Fruit fly (Drosophila melanogaster) whole organism, prepupa: ENCODE data around the gene CG9616.

Experiments used
- Blimp-1 ChIP-seq: fragments of 200-800 bp; sonication (Bioruptor generic); optimal IDR thresholded peaks from 3 replicates; lab custom pipeline; 2017; ENCODE audit warnings: missing biosample characterization, missing genetic modification characterization, mild to moderate bottlenecking, moderate library complexity, missing genetic modification reagents
- CG10631 ChIP-seq: fragments of 200-800 bp; sonication (Bioruptor generic); optimal IDR thresholded peaks from 2 replicates; lab custom pipeline; 2016; ENCODE audit warnings: missing biosample characterization, missing genetic modification characterization
- CG10669 ChIP-seq: fragments of 200-800 bp; sonication (Bioruptor generic); optimal IDR thresholded peaks from 3 replicates; lab custom pipeline; 2018; ENCODE audit warnings: missing biosample characterization, mild to moderate bottlenecking, missing genetic modification characterization, moderate library complexity
- CG11294 ChIP-seq: fragments of 200-800 bp; sonication (Bioruptor generic); IDR thresholded peaks from 2 replicates; pipeline ENCODE4 v1.3.6; 2022; ENCODE audit warnings: missing biosample characterization, missing genetic modification characterization
- CG1621 ChIP-seq: fragments of 200-800 bp; sonication (Bioruptor generic); optimal IDR thresholded peaks from 3 replicates; lab custom pipeline; 2018; ENCODE audit warnings: missing biosample characterization, mild to moderate bottlenecking, missing genetic modification characterization
- CG3032 ChIP-seq: fragments of 200-800 bp; optimal IDR thresholded peaks from 2 replicates; lab custom pipeline; 2019; ENCODE audit warnings: missing biosample characterization, mild to moderate bottlenecking, missing genetic modification characterization, moderate library complexity
- CG31627 ChIP-seq: fragments of 200-800 bp; sonication (Bioruptor generic); optimal IDR thresholded peaks from 3 replicates; lab custom pipeline; 2016; ENCODE audit warnings: missing biosample characterization, missing genetic modification characterization
- CG32006 ChIP-seq: fragments of 200-800 bp; sonication (Bioruptor generic); optimal IDR thresholded peaks from 3 replicates; lab custom pipeline; 2017; ENCODE audit warnings: missing biosample characterization, mild to moderate bottlenecking, missing genetic modification characterization
- CG34406 ChIP-seq: fragments of 200-800 bp; sonication (Bioruptor generic); optimal IDR thresholded peaks from 3 replicates; lab custom pipeline; 2016; ENCODE audit warnings: missing biosample characterization, missing genetic modification characterization
- CG3919 ChIP-seq: fragments of 200-800 bp; sonication (Bioruptor generic); optimal IDR thresholded peaks from 3 replicates; lab custom pipeline; 2016; ENCODE audit warnings: missing biosample characterization, missing genetic modification characterization
- CG4318 ChIP-seq: fragments of 200-800 bp; sonication (Bioruptor generic); optimal IDR thresholded peaks from 3 replicates; lab custom pipeline; 2017; ENCODE audit warnings: missing biosample characterization, mild to moderate bottlenecking, missing genetic modification characterization
- CG6163 ChIP-seq: fragments of 200-800 bp; sonication (Bioruptor generic); IDR thresholded peaks from 3 replicates; pipeline ENCODE4 v1.3.6; 2022; ENCODE audit warnings: missing biosample characterization, missing genetic modification characterization
- CG6276 ChIP-seq: fragments of 200-800 bp; sonication (Bioruptor generic); optimal IDR thresholded peaks from 2 replicates; lab custom pipeline; 2017; ENCODE audit warnings: missing biosample characterization, mild to moderate bottlenecking, missing genetic modification characterization
- CG6792 ChIP-seq: fragments of 200-800 bp; sonication (Bioruptor generic); optimal IDR thresholded peaks from 3 replicates; lab custom pipeline; 2016; ENCODE audit warnings: missing biosample characterization, missing genetic modification characterization
- CG6854 ChIP-seq: fragments of 200-800 bp; sonication (Bioruptor generic); optimal IDR thresholded peaks from 2 replicates; lab custom pipeline; 2017; ENCODE audit warnings: missing biosample characterization, mild to moderate bottlenecking, missing genetic modification characterization
- CG7368 ChIP-seq: fragments of 200-800 bp; sonication (Bioruptor generic); optimal IDR thresholded peaks from 3 replicates; lab custom pipeline; 2016; ENCODE audit warnings: missing biosample characterization, missing genetic modification characterization
- CG8119 ChIP-seq: fragments of 200-800 bp; sonication (Bioruptor generic); IDR thresholded peaks from 3 replicates; pipeline ENCODE4 v1.3.6; 2022; ENCODE audit warnings: missing biosample characterization, missing genetic modification characterization
- CG8319 ChIP-seq: fragments of 200-800 bp; sonication (Bioruptor generic); optimal IDR thresholded peaks from 3 replicates; lab custom pipeline; 2016; ENCODE audit warnings: missing biosample characterization, missing genetic modification characterization
- CG8632 ChIP-seq: fragments of 200-800 bp; sonication (Bioruptor generic); optimal IDR thresholded peaks from 3 replicates; lab custom pipeline; 2016; ENCODE audit warnings: missing biosample characterization, missing genetic modification characterization
- CG9139 ChIP-seq: fragments of 200-800 bp; sonication (Bioruptor generic); optimal IDR thresholded peaks from 3 replicates; lab custom pipeline; 2017; ENCODE audit warnings: missing biosample characterization, mild to moderate bottlenecking, missing genetic modification characterization
- Eip75B ChIP-seq: fragments of 200-800 bp; sonication (Bioruptor generic); optimal IDR thresholded peaks from 3 replicates; lab custom pipeline; 2016; ENCODE audit warnings: missing biosample characterization, missing genetic modification characterization
- Eip78C ChIP-seq: fragments of 200-800 bp; sonication (Bioruptor generic); peaks from one replicate; lab custom pipeline; 2016; ENCODE audit warnings: missing biosample characterization, missing genetic modification characterization
- Eip93F ChIP-seq: fragments of 200-800 bp; sonication (Bioruptor generic); optimal IDR thresholded peaks from 2 replicates; lab custom pipeline; 2016; ENCODE audit warnings: missing biosample characterization, mild to moderate bottlenecking, missing genetic modification characterization
- Ets21C ChIP-seq: fragments of 200-800 bp; sonication (Bioruptor generic); optimal IDR thresholded peaks from 3 replicates; lab custom pipeline; 2016; ENCODE audit warnings: missing biosample characterization, missing genetic modification characterization
- Ets96B ChIP-seq: fragments of 200-800 bp; optimal IDR thresholded peaks from 2 replicates; lab custom pipeline; 2019; ENCODE audit warnings: missing biosample characterization, mild to moderate bottlenecking, missing genetic modification characterization, moderate library complexity
- Hr38 ChIP-seq: sonication (Bioruptor generic); optimal IDR thresholded peaks from 2 replicates; lab custom pipeline; 2016; ENCODE audit warnings: missing biosample characterization, missing genetic modification characterization
- Hr39 ChIP-seq: fragments of 200-800 bp; sonication (Bioruptor generic); optimal IDR thresholded peaks from 2 replicates; lab custom pipeline; 2016; ENCODE audit warnings: missing biosample characterization, missing genetic modification characterization
- Hr4 ChIP-seq: fragments of 200-800 bp; sonication (Bioruptor generic); optimal IDR thresholded peaks from 3 replicates; lab custom pipeline; 2016; ENCODE audit warnings: missing biosample characterization, missing genetic modification characterization
- Met ChIP-seq: fragments of 200-800 bp; sonication (Bioruptor generic); optimal IDR thresholded peaks from 3 replicates; lab custom pipeline; 2016; ENCODE audit warnings: missing biosample characterization, missing genetic modification characterization
- OdsH ChIP-seq: fragments of 200-800 bp; sonication (Bioruptor generic); optimal IDR thresholded peaks from 3 replicates; lab custom pipeline; 2016; ENCODE audit warnings: missing biosample characterization, missing genetic modification characterization
- Smox ChIP-seq: fragments of 200-800 bp; sonication (Bioruptor generic); optimal IDR thresholded peaks from 3 replicates; lab custom pipeline; 2016; ENCODE audit warnings: missing biosample characterization, missing genetic modification characterization
- Sox15 ChIP-seq: fragments of 200-800 bp; sonication (Bioruptor generic); optimal IDR thresholded peaks from 3 replicates; lab custom pipeline; 2016; ENCODE audit warnings: missing biosample characterization, missing genetic modification characterization
- acj6 ChIP-seq: fragments of 200-800 bp; sonication (Bioruptor generic); optimal IDR thresholded peaks from 3 replicates; lab custom pipeline; 2016; ENCODE audit warnings: missing biosample characterization, missing genetic modification characterization
- cyc ChIP-seq: fragments of 200-800 bp; sonication (Bioruptor generic); optimal IDR thresholded peaks from 3 replicates; lab custom pipeline; 2016; ENCODE audit warnings: missing biosample characterization, missing genetic modification characterization
- dac ChIP-seq: fragments of 200-800 bp; sonication (Bioruptor generic); optimal IDR thresholded peaks from 2 replicates; lab custom pipeline; 2017; ENCODE audit warnings: missing biosample characterization, mild to moderate bottlenecking, missing genetic modification characterization
- eg ChIP-seq: fragments of 200-800 bp; sonication (Bioruptor generic); IDR thresholded peaks from 3 replicates; pipeline ENCODE4 v1.3.6; 2022; ENCODE audit warnings: missing biosample characterization, missing genetic modification characterization
- esn ChIP-seq: fragments of 200-800 bp; sonication (Bioruptor generic); optimal IDR thresholded peaks from 2 replicates; lab custom pipeline; 2016; ENCODE audit warnings: missing biosample characterization, mild to moderate bottlenecking, missing genetic modification characterization, moderate library complexity
- fd59A ChIP-seq: fragments of 200-800 bp; sonication (Bioruptor generic); optimal IDR thresholded peaks from 2 replicates; lab custom pipeline; 2017; ENCODE audit warnings: missing biosample characterization, mild to moderate bottlenecking, missing genetic modification characterization, missing genetic modification reagents
- fd85E ChIP-seq: fragments of 200-800 bp; sonication (Bioruptor generic); optimal IDR thresholded peaks from 3 replicates; lab custom pipeline; 2016; ENCODE audit warnings: missing biosample characterization, missing genetic modification characterization
- fkh ChIP-seq: fragments of 200-800 bp; sonication (Bioruptor generic); optimal IDR thresholded peaks from 3 replicates; lab custom pipeline; 2017; ENCODE audit warnings: missing biosample characterization, mild to moderate bottlenecking, missing genetic modification characterization, moderate library complexity
- net ChIP-seq: fragments of 200-800 bp; sonication (Bioruptor generic); optimal IDR thresholded peaks from 3 replicates; lab custom pipeline; 2016; ENCODE audit warnings: missing biosample characterization, missing genetic modification characterization
- pdm3 ChIP-seq: fragments of 200-800 bp; sonication (Bioruptor generic); optimal IDR thresholded peaks from 3 replicates; lab custom pipeline; 2016; ENCODE audit warnings: missing biosample characterization, missing genetic modification characterization
- salr ChIP-seq, 2 experiments: fragments of 200-800 bp; sonication (Bioruptor generic); optimal IDR thresholded peaks; 3 replicates each; lab custom pipeline; 2016 to 2018; ENCODE audit warnings: missing biosample characterization in 2 of 2, missing genetic modification characterization in 2 of 2, mild to moderate bottlenecking in 1 of 2
- ss ChIP-seq, 2 experiments: fragments of 200-800 bp; sonication (Bioruptor generic); optimal IDR thresholded peaks; 2 replicates in 1 of 2; 3 replicates in 1 of 2; lab custom pipeline; 2017 to 2018; ENCODE audit warnings: mild to moderate bottlenecking in 2 of 2, missing biosample characterization in 2 of 2, missing genetic modification characterization in 2 of 2, moderate library complexity in 1 of 2
- svp ChIP-seq: fragments of 200-800 bp; sonication (Bioruptor generic); peaks from one replicate; lab custom pipeline; 2016; ENCODE audit warnings: missing biosample characterization, missing genetic modification characterization
- topi ChIP-seq: fragments of 200-800 bp; sonication (Bioruptor generic); optimal IDR thresholded peaks from 3 replicates; lab custom pipeline; 2016; ENCODE audit warnings: missing biosample characterization, missing genetic modification characterization
- vri ChIP-seq: fragments of 200-800 bp; sonication (Bioruptor generic); optimal IDR thresholded peaks from 3 replicates; lab custom pipeline; 2016; ENCODE audit warnings: missing biosample characterization, mild to moderate bottlenecking, missing genetic modification characterization

CG9616 gene

dm6 chr3R:14278523-14279303 is 33.4 kb upstream of the CG9616 start (continued):
- TF ChIP-seq CG6163 (GFP tag; lab: Robert Waterston, UW) (peak; percentile 82; the same call in 2 of the 3 replicates), CG6276 (peak; percentile 29), CG34406 (no peak), esn (no peak), eg (GFP tag; lab: Robert Waterston, UW) (peak; percentile 66)
- TF ChIP-seq, all 60 proteins: peak for 27

DNA sequence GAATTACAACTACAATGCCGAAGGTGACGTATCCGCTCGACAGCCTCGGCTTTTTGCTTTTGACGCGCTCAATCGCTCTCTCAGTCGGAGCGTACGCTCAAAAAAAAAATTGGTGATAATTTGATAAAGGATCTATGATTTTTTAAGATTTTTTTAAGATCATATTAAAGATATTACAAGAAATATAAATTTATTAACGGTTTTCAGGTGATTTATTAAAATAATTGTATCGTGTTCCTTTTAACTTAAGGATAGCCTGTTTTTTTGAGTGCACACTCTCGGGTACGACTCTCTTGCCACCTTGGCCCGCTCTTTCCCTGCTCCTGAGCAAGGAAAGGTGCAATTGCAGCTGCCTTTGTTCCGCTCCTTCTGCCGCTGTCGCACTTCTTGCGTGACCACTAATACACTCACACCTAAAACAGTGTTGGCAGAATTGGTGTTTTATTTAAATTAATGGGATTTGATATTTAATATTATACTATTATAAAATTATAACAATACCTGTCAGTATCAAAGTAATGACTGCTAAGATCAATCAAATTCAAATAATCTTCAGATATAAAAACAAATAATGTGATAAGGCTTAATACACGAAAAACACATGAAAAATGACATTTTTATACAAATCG is 32.7 kb upstream of the CG9616 start:
- TF ChIP-seq ss (GFP tag; optimal IDR thresholded peaks at IDR 0.05; lab: Kevin White, UChicago) (peak; percentile 98), CG4318 (GFP tag; lab: Kevin White, UChicago) (peak; percentile 88), Eip75B (GFP tag; lab: Kevin White, UChicago) (peak; percentile 95), CG10669 (GFP tag; lab: Kevin White, UChicago) (peak; percentile 97), topi (peak; percentile 93), eg (GFP tag; lab: Robert Waterston, UW) (peak; percentile 98), net (GFP tag; lab: Kevin White, UChicago) (peak; percentile 96), CG8119 (GFP tag; lab: Robert Waterston, UW) (peak; percentile 99), esn (peak; percentile 97), Ets21C (GFP tag; lab: Kevin White, UChicago) (peak; percentile 71), CG6163 (GFP tag; lab: Robert Waterston, UW) (peak; percentile 98), CG32006 (GFP tag; lab: Kevin White, UChicago) (peak; percentile 97), CG10631 (GFP tag; lab: Kevin White, UChicago) (peak; percentile 97), CG31627 (peak; percentile 82), CG6854 (GFP tag; lab: Kevin White, UChicago) (peak; percentile 94), Blimp-1 (GFP tag; lab: Kevin White, UChicago) (peak; percentile 86), salr (GFP tag; optimal IDR thresholded peaks at IDR 0.05; lab: Kevin White, UChicago) (peak; percentile 91 to 92), CG3919 (GFP tag; lab: Kevin White, UChicago) (peak; percentile 98), cyc (GFP tag; lab: Kevin White, UChicago) (peak; percentile 89), Smox (GFP tag; lab: Kevin White, UChicago) (peak; percentile 92), Hr39 (peak; percentile 80), dac (peak; percentile 86), CG3032 (tag; lab: Kevin White, UChicago) (peak; percentile 98), CG9139 (GFP tag; lab: Kevin White, UChicago) (peak; percentile 97), vri (peak; percentile 94), CG1621 (tag; lab: Kevin White, UChicago) (peak; percentile 92), CG8632 (GFP tag; lab: Kevin White, UChicago) (peak; percentile 97), CG7368 (GFP tag; lab: Kevin White, UChicago) (peak; percentile 94), fkh (GFP tag; lab: Kevin White, UChicago) (no peak), fd59A (GFP tag; lab: Kevin White, UChicago) (peak; percentile 97), CG11294 (GFP tag; lab: Robert Waterston, UW) (peak; percentile 93), Hr4 (peak; percentile 94), acj6 (GFP tag; lab: Kevin White, UChicago) (peak; percentile 96), pdm3 (GFP tag; lab: Kevin White, UChicago) (peak; percentile 92), Eip93F (peak; percentile 94), Hr38 (GFP tag; lab: Kevin White, UChicago) (no peak), Ets96B (tag; lab: Kevin White, UChicago) (peak; percentile 99), CG8319 (GFP tag; lab: Kevin White, UChicago) (peak; percentile 92), CG34406 (peak; percentile 95), OdsH (GFP tag; lab: Kevin White, UChicago) (peak; percentile 97), Sox15 (peak; percentile 78), Met (GFP tag; lab: Kevin White, UChicago) (peak; percentile 94), Eip78C (GFP tag; lab: Kevin White, UChicago) (peak; percentile 99), svp (GFP tag; lab: Kevin White, UChicago) (peak; percentile 95), fd85E (peak; percentile 82), CG6792 (peak; percentile 97)
